Fruit fly (Drosophila melanogaster): ENCODE measurements around the gene CG34043.

The CG34043 gene

dm6 chr2L:10299077-10299809, 18.6 kb upstream of the CG34043 start (continued):
- peak; percentile 0 for TF ChIP-seq CG18262 (tag; optimal IDR thresholded peaks at IDR 0.05)
- TF ChIP-seq Fer3 (tag; optimal IDR thresholded peaks at IDR 0.05), result no peak
- TF ChIP-seq Med (GFP tag), result peak; percentile 39
- no peak for TF ChIP-seq CG12659 (GFP tag; optimal IDR thresholded peaks at IDR 0.05)
- peak; percentile 0 for TF ChIP-seq CG2120 (GFP tag; optimal IDR thresholded peaks at IDR 0.05)
- TF ChIP-seq usp (GFP tag; optimal IDR thresholded peaks at IDR 0.05), result no peak
- TF ChIP-seq eve (GFP tag; optimal IDR thresholded peaks at IDR 0.05), result peak in 1 of 2 experiments; percentile 41
- 0 out of 2 replicates have a peak, but pooled peaks have one; percentile 32 for TF ChIP-seq sob (GFP tag; IDR thresholded peaks at IDR 0.05)
- TF ChIP-seq CG12155 (GFP tag; optimal IDR thresholded peaks at IDR 0.05), result no peak
- no peak for TF ChIP-seq lab (GFP tag; optimal IDR thresholded peaks at IDR 0.05)
- TF ChIP-seq CG30403 (GFP tag; optimal IDR thresholded peaks at IDR 0.05), result no peak
- TF ChIP-seq CG7839 (tag; optimal IDR thresholded peaks at IDR 0.05), result peak; percentile 60
- TF ChIP-seq caup (GFP tag; optimal IDR thresholded peaks at IDR 0.05; ENCODE audit: severe bottlenecking), result no peak
- TF ChIP-seq hb (GFP tag; IDR thresholded peaks at IDR 0.05; ENCODE audit: partially characterized antibody), result no peak
- TF ChIP-seq vvl (GFP tag; IDR thresholded peaks at IDR 0.05), result peak; percentile 17; the same call in 1 of the 2 replicates
- TF ChIP-seq PHDP (tag; optimal IDR thresholded peaks at IDR 0.05), result peak; percentile 33
- TF ChIP-seq B-H2 (GFP tag; optimal IDR thresholded peaks at IDR 0.05), result no peak
- no peak for TF ChIP-seq CG1602 (GFP tag; optimal IDR thresholded peaks at IDR 0.05)
- TF ChIP-seq CG13424 (tag; optimal IDR thresholded peaks at IDR 0.05), result peak; percentile 13
- TF ChIP-seq CG15269 (tag; optimal IDR thresholded peaks at IDR 0.05), result peak; percentile 47
- TF ChIP-seq Hr51 (GFP tag; optimal IDR thresholded peaks at IDR 0.05), result peak in 1 of 2 experiments; percentile 42
- TF ChIP-seq CG11504 (tag; optimal IDR thresholded peaks at IDR 0.05), result peak; percentile 31
- no peak for TF ChIP-seq Atf6 (GFP tag; IDR thresholded peaks at IDR 0.05)
- no peak for TF ChIP-seq Asciz (GFP tag; optimal IDR thresholded peaks at IDR 0.05)
- peak; percentile 17 for TF ChIP-seq Oli (tag; optimal IDR thresholded peaks at IDR 0.05)
- TF ChIP-seq CG17359 (tag; optimal IDR thresholded peaks at IDR 0.05), result peak; percentile 16
- peak; percentile 62 for TF ChIP-seq onecut (GFP tag; IDR thresholded peaks at IDR 0.05)
- peak; percentile 6 for TF ChIP-seq nerfin-1 (tag; optimal IDR thresholded peaks at IDR 0.05)
- TF ChIP-seq Poxn (GFP tag; IDR thresholded peaks at IDR 0.05), result no peak
- peak; percentile 90 for TF ChIP-seq D19A (tag; optimal IDR thresholded peaks at IDR 0.05)
- TF ChIP-seq bsh (GFP tag; optimal IDR thresholded peaks at IDR 0.05), result peak in 1 of 2 experiments; percentile 25
- TF ChIP-seq CG5180 (GFP tag; optimal IDR thresholded peaks at IDR 0.05), result no peak
- TF ChIP-seq CG34224 (GFP tag; IDR thresholded peaks at IDR 0.05; ENCODE audit: partially characterized antibody), result no peak
- TF ChIP-seq Oaz (GFP tag; IDR thresholded peaks at IDR 0.05), result no peak
- TF ChIP-seq CG9932 (GFP tag; IDR thresholded peaks at IDR 0.05), result no peak
- TF ChIP-seq hkb (optimal IDR thresholded peaks at IDR 0.05), result no peak
- 0 out of 2 replicates have a peak, but pooled peaks have one; percentile 13 for TF ChIP-seq hkb (GFP tag; IDR thresholded peaks at IDR 0.05)
- peak; percentile 77 for TF ChIP-seq CG4617 (GFP tag; optimal IDR thresholded peaks at IDR 0.05; ENCODE audit: borderline replicate concordance)
- TF ChIP-seq D19B (GFP tag; optimal IDR thresholded peaks at IDR 0.05), result peak; percentile 40
- peak; percentile 47; the same call in 2 of the 3 replicates for TF ChIP-seq row (GFP tag; IDR thresholded peaks at IDR 0.05)
- no peak for TF ChIP-seq odd (GFP tag; optimal IDR thresholded peaks at IDR 0.05)
- TF ChIP-seq CG15011 (GFP tag; optimal IDR thresholded peaks at IDR 0.05), result no peak
- TF ChIP-seq CG12219 (GFP tag; optimal IDR thresholded peaks at IDR 0.05), result peak; percentile 17
- TF ChIP-seq CG18011 (GFP tag; optimal IDR thresholded peaks at IDR 0.05), result peak; percentile 12
- no peak for TF ChIP-seq sim (GFP tag; IDR thresholded peaks at IDR 0.05)
- TF ChIP-seq CG10366 (GFP tag; IDR thresholded peaks at IDR 0.05), result no peak
- TF ChIP-seq CG32532 (GFP tag; IDR thresholded peaks at IDR 0.05), result no peak
- no peak for TF ChIP-seq CG6689 (GFP tag; IDR thresholded peaks at IDR 0.05)
